Worm (Caenorhabditis elegans) whole organism, L4 larva: Measurements from ENCODE around the gene pgp-11.

Experiments used
- F26F4.8 ChIP-seq: fragments of 200-800 bp; sonication (Bioruptor generic); conservative IDR thresholded peaks from 2 replicates; pipeline ENCODE4 v1.3.6; 2022; ENCODE audit warnings: missing genetic modification characterization, missing compliant biosample characterization
- ceh-28 ChIP-seq: fragments of 150-350 bp; optimal IDR thresholded peaks from 2 replicates; lab custom pipeline; 2014; ENCODE audit warnings: missing biosample characterization, missing genetic modification reagents, missing genetic modification characterization
- duxl-1 ChIP-seq: sonication (generic microtip); optimal IDR thresholded peaks from 2 replicates; lab custom pipeline; 2016; ENCODE audit warnings: mild to moderate bottlenecking, missing genetic modification characterization, moderate library complexity, missing compliant biosample characterization; ENCODE audit not compliant: poor library complexity
- fos-1 ChIP-seq: fragments of 150-350 bp; optimal IDR thresholded peaks from 2 replicates; lab custom pipeline; 2014; ENCODE audit warnings: missing biosample characterization, missing genetic modification characterization
- lin-13 ChIP-seq: fragments of 150-350 bp; optimal IDR thresholded peaks from 2 replicates; lab custom pipeline; 2014; ENCODE audit warnings: missing biosample characterization, missing genetic modification reagents, missing genetic modification characterization
- nhr-25 ChIP-seq: sonication (generic microtip); optimal IDR thresholded peaks from 2 replicates; lab custom pipeline; 2017; ENCODE audit warnings: missing genetic modification characterization, mild to moderate bottlenecking, missing compliant biosample characterization, antibody characterized with exemption, moderate library complexity, borderline replicate concordance; ENCODE audit not compliant: insufficient read depth
- skn-1 ChIP-seq: fragments of 150-350 bp; optimal IDR thresholded peaks from 2 replicates; lab custom pipeline; 2014; ENCODE audit warnings: missing biosample characterization, missing genetic modification characterization
- zag-1 ChIP-seq: fragments of 150-350 bp; optimal IDR thresholded peaks from 2 replicates; lab custom pipeline; 2014; ENCODE audit warnings: missing biosample characterization, missing genetic modification characterization
- zfp-3 ChIP-seq: fragments of 200-800 bp; sonication (Bioruptor generic); conservative IDR thresholded peaks from 2 replicates; pipeline ENCODE4 v1.3.6; 2022; ENCODE audit warnings: missing genetic modification reagents, missing genetic modification characterization, missing compliant biosample characterization

- no peak for TF ChIP-seq F26F4.8
- TF ChIP-seq ceh-28 (tag; lab: Kevin White, UChicago): no peak
- no peak for TF ChIP-seq skn-1 (tag; lab: Kevin White, UChicago)
- no peak for TF ChIP-seq zag-1 (tag; lab: Kevin White, UChicago)
- TF ChIP-seq lin-13 (GFP tag; lab: Kevin White, UChicago): no peak
- TF ChIP-seq fos-1 (tag; lab: Kevin White, UChicago): no peak
- no peak for TF ChIP-seq nhr-25 (tag; lab: Kevin White, UChicago)
- no peak for TF ChIP-seq zfp-3 (GFP tag; lab: Robert Waterston, UW)
- TF ChIP-seq duxl-1 (tag; lab: Kevin White, UChicago): no peak
Measured at ce11 chrII:8037246-8037645, 33.2 kb upstream of the pgp-11 start, which contains the start of gene arp-6.
